Worm (Caenorhabditis elegans) whole organism, L4/young adult: ENCODE results near the gene srh-173.

Experiments used
- W03F9.2 ChIP-seq: fragments of 150-350 bp; optimal IDR thresholded peaks from 2 replicates; lab custom pipeline; 2014; ENCODE audit warnings: missing biosample characterization, missing genetic modification characterization
- dao-5 ChIP-seq: sonication (generic microtip); optimal IDR thresholded peaks from 2 replicates; lab custom pipeline; 2016; ENCODE audit warnings: missing genotype, missing genetic modification characterization, moderate library complexity, missing compliant biosample characterization
- him-1 ChIP-seq: sonication (generic microtip); optimal IDR thresholded peaks from 2 replicates; lab custom pipeline; 2016; ENCODE audit warnings: missing genotype, missing genetic modification reagents, missing genetic modification characterization, missing compliant biosample characterization

ce11 chrV:19987684-19988083 lies 14.6 kb downstream of the srh-173 start, which contains the start of gene sri-67:
- TF ChIP-seq dao-5 (no peak), W03F9.2 (tag; lab: Kevin White, UChicago) (no peak), him-1 (tag; lab: Kevin White, UChicago) (no peak)
